Worm (Caenorhabditis elegans): ENCODE results near the gene Y41C4A.32.

Y41C4A.32 gene

DNA sequence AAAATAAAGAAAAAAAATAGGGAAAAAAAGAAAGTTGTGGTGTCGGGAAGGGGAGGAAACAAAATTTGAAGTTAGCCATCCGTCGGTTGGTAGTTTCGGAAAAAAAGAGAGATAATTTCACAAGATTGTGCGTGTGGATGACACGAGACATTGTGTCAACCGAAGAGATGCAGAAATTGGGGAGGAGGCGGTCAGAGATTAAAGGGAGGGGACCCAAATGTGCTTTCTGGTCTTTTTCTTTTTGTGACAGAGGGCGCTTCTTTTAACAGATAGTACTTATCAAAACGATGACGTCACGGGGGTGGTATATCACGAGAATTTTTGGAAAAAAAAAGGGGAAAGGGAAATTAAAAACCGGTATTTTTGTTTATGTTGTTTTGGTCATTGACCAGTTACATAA lies 17.0 kb downstream of the Y41C4A.32 start (continued):
- TF ChIP-seq ama-1 (optimal IDR thresholded peaks at IDR 0.05) (no peak), efl-3 (GFP tag; optimal IDR thresholded peaks at IDR 0.05) (no peak), lin-13 (GFP tag; optimal IDR thresholded peaks at IDR 0.05) (no peak), nhr-19 (GFP tag; conservative IDR thresholded peaks at IDR 0.05) (peak; percentile 51), mef-2 (tag; optimal IDR thresholded peaks at IDR 0.05) (no peak), pag-3 (tag; optimal IDR thresholded peaks at IDR 0.05; ENCODE audit: borderline replicate concordance, insufficient read depth) (no peak), nhr-76 (tag; optimal IDR thresholded peaks at IDR 0.05) (no peak), nhr-84 (tag; optimal IDR thresholded peaks at IDR 0.05) (no peak), ceh-63 (GFP tag; optimal IDR thresholded peaks at IDR 0.05) (no peak), fkh-10 (GFP tag; optimal IDR thresholded peaks at IDR 0.05) (no peak), jun-1 (tag; optimal IDR thresholded peaks at IDR 0.05) (no peak), C34B4.2 (tag; optimal IDR thresholded peaks at IDR 0.05) (no peak), egl-13 (tag; optimal IDR thresholded peaks at IDR 0.05) (no peak), nhr-71 (tag; optimal IDR thresholded peaks at IDR 0.05) (peak; percentile 80), unc-130 (tag; optimal IDR thresholded peaks at IDR 0.05) (peak; percentile 25), fos-1 (tag; optimal IDR thresholded peaks at IDR 0.05) (no peak), fkh-4 (tag; optimal IDR thresholded peaks at IDR 0.05; ENCODE audit: borderline replicate concordance) (no peak), C04F5.9 (tag; optimal IDR thresholded peaks at IDR 0.05) (no peak), nhr-77 (tag; optimal IDR thresholded peaks at IDR 0.05) (no peak), ceh-88 (GFP tag; IDR thresholded peaks at IDR 0.05) (no peak), snpc-4 (tag; optimal IDR thresholded peaks at IDR 0.05) (peak; percentile 26), ceh-82 (tag; optimal IDR thresholded peaks at IDR 0.05) (peak in 2 of 3 experiments; percentile 13 to 46), sptf-1 (tag; optimal IDR thresholded peaks at IDR 0.05) (no peak), ets-5 (GFP tag; IDR thresholded peaks at IDR 0.05) (no peak), vab-15 (tag; optimal IDR thresholded peaks at IDR 0.05) (no peak), elt-2 (tag; optimal IDR thresholded peaks at IDR 0.05) (no peak), grh-1 (GFP tag; IDR thresholded peaks at IDR 0.05) (peak; percentile 76), elt-3 (tag; optimal IDR thresholded peaks at IDR 0.05) (peak in 2 of 6 experiments; percentile 6 to 65)

DNA sequence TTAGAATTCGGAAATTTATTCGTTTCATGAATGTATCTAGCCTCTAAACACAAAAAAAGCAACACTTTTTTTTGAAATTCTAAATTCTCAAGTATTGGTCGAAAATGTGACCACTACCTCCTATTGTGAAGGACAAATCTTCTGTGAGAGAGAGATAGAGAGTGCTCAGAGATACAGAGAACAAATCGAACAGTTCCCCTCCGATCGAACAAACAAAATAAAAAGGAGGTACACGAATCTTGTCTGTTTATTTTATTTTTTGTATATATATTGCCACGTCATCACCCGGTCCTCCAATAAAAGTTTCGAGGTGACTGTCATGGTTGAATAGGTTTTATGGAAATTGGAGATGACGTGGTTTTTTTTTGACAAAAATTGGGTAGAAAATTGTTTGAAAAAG lies 19.4 kb downstream of the Y41C4A.32 start:
- TF ChIP-seq xbp-1 (tag; optimal IDR thresholded peaks at IDR 0.05), result peak; percentile 4
- TF ChIP-seq egl-13 (tag; optimal IDR thresholded peaks at IDR 0.05), result no peak
- no peak for TF ChIP-seq pag-3 (tag; optimal IDR thresholded peaks at IDR 0.05; ENCODE audit: borderline replicate concordance, insufficient read depth)
- no peak for TF ChIP-seq vab-15 (tag; optimal IDR thresholded peaks at IDR 0.05)
- TF ChIP-seq mef-2 (tag; optimal IDR thresholded peaks at IDR 0.05), result no peak
- no peak for TF ChIP-seq egl-27 (tag; optimal IDR thresholded peaks at IDR 0.05)
- TF ChIP-seq hlh-17 (GFP tag; optimal IDR thresholded peaks at IDR 0.05; ENCODE audit: borderline replicate concordance), result no peak
- no peak for TF ChIP-seq C16A3.4 (tag; optimal IDR thresholded peaks at IDR 0.05)
- no peak for TF ChIP-seq aly-2 (tag; optimal IDR thresholded peaks at IDR 0.05)
- TF ChIP-seq blmp-1 (tag; optimal IDR thresholded peaks at IDR 0.05), result peak; percentile 13
- TF ChIP-seq lin-14 (GFP tag; optimal IDR thresholded peaks at IDR 0.05), result peak; percentile 43
- TF ChIP-seq C04F5.9 (tag; optimal IDR thresholded peaks at IDR 0.05), result no peak
- TF ChIP-seq sox-4 (tag; optimal IDR thresholded peaks at IDR 0.05), result no peak
- TF ChIP-seq nhr-237 (tag; optimal IDR thresholded peaks at IDR 0.05), result no peak
- TF ChIP-seq nhr-12 (tag; optimal IDR thresholded peaks at IDR 0.05), result no peak

DNA sequence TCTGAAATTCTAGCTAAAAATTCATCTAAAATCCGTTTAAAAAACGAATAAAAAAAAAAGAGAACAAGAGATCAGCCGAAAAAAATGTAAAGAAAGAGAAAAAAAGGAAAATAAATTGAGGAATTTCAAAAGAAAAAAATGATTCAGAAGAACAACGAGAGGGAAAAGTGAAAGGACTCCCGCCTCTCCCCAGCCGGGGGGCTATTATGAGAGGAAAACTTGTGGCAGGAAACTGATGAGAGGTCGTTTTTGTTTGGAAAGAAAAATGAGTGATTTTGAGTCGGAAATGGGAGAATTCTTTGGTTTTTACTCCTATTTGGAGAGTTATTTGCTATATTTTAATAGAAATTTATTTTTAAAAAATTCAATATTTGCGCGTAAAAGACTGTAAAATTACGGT lies 20.7 kb downstream of the Y41C4A.32 start:
- TF ChIP-seq pqm-1 (tag; optimal IDR thresholded peaks at IDR 0.05) (no peak), tlp-1 (tag; optimal IDR thresholded peaks at IDR 0.05) (no peak), lin-14 (GFP tag; optimal IDR thresholded peaks at IDR 0.05) (peak; percentile 38), nhr-85 (tag) (peak; percentile 54), blmp-1 (tag; optimal IDR thresholded peaks at IDR 0.05) (peak; percentile 89), ets-5 (GFP tag; IDR thresholded peaks at IDR 0.05) (no peak), fkh-4 (tag; optimal IDR thresholded peaks at IDR 0.05; ENCODE audit: borderline replicate concordance) (no peak)

All from whole organism, L1 larva.